Worm (Caenorhabditis elegans) whole organism, L2 larva: ENCODE measurements around the gene asm-1.

Experiments
- Y55F3AM.14 ChIP-seq: fragments of 200-800 bp; sonication (Bioruptor generic); optimal IDR thresholded peaks from 2 replicates; lab custom pipeline; 2018; ENCODE audit warnings: mild to moderate bottlenecking, missing genetic modification characterization, missing compliant biosample characterization
- aly-2 ChIP-seq: fragments of 150-350 bp; optimal IDR thresholded peaks from 2 replicates; lab custom pipeline; 2014; ENCODE audit warnings: missing biosample characterization, missing genetic modification characterization
- ama-1 ChIP-seq: fragments of 150-350 bp; optimal IDR thresholded peaks from 2 replicates; lab custom pipeline; 2018; ENCODE audit warnings: inconsistent platforms
- blmp-1 ChIP-seq: sonication (generic microtip); optimal IDR thresholded peaks from 2 replicates; lab custom pipeline; 2017; ENCODE audit warnings: missing genetic modification characterization, mild to moderate bottlenecking, missing compliant biosample characterization, antibody characterized with exemption, moderate library complexity; ENCODE audit not compliant: insufficient read depth
- elt-3 ChIP-seq: sonication (generic microtip); optimal IDR thresholded peaks from 2 replicates; lab custom pipeline; 2017; ENCODE audit warnings: missing biosample characterization, missing genetic modification characterization
- lsy-2 ChIP-seq, 2 experiments: fragments of 150-350 bp in 1 of 2; sonication (generic microtip) in 1 of 2; optimal IDR thresholded peaks; 2 replicates each; lab custom pipeline; 2014 to 2017; ENCODE audit warnings: missing biosample characterization in 2 of 2, missing genetic modification characterization in 2 of 2
- nhr-237 ChIP-seq: fragments of 150-350 bp; optimal IDR thresholded peaks from 2 replicates; lab custom pipeline; 2014; ENCODE audit warnings: missing biosample characterization, missing genetic modification characterization
- zag-1 ChIP-seq: fragments of 150-350 bp; optimal IDR thresholded peaks from 2 replicates; lab custom pipeline; 2014; ENCODE audit warnings: missing biosample characterization, missing genetic modification characterization

ce11 chrII:6872493-6872892 is 37.4 kb upstream of the asm-1 start, which contains the start of gene C44B7.5:
- TF ChIP-seq blmp-1 (tag; lab: Kevin White, UChicago): no peak
- no peak for TF ChIP-seq Y55F3AM.14 (GFP tag; lab: Kevin White, UChicago)
- TF ChIP-seq zag-1 (tag; lab: Kevin White, UChicago): no peak
- no peak for TF ChIP-seq ama-1 (lab: Kevin White, UChicago)
- no peak for TF ChIP-seq lsy-2 (tag; optimal IDR thresholded peaks at IDR 0.05; lab: Kevin White, UChicago)
- TF ChIP-seq aly-2: no peak
- no peak for TF ChIP-seq nhr-237 (tag; lab: Kevin White, UChicago)
- no peak for TF ChIP-seq elt-3
